Worm (Caenorhabditis elegans) whole organism, L1 larva: ENCODE data around the gene btbd-10.
A peak's percentile ranks its signal among the peaks of the same experiment; 100 is the strongest.

Experiments
- C04F5.9 ChIP-seq: sonication (generic microtip); optimal IDR thresholded peaks from 2 replicates; lab custom pipeline; 2016; ENCODE audit warnings: missing genetic modification characterization, missing compliant biosample characterization
- C16A3.4 ChIP-seq: fragments of 150-350 bp; optimal IDR thresholded peaks from 2 replicates; lab custom pipeline; 2014; ENCODE audit warnings: missing biosample characterization, missing genetic modification characterization
- Y116A8C.19 ChIP-seq: sonication (generic microtip); optimal IDR thresholded peaks from 2 replicates; lab custom pipeline; 2016; ENCODE audit warnings: missing compliant biosample characterization, missing genetic modification characterization, borderline replicate concordance
- aly-2 ChIP-seq: fragments of 150-350 bp; optimal IDR thresholded peaks from 2 replicates; lab custom pipeline; 2014; ENCODE audit warnings: missing biosample characterization, missing genetic modification characterization
- ama-1 ChIP-seq: fragments of 150-350 bp; optimal IDR thresholded peaks from 2 replicates; lab custom pipeline; 2014
- blmp-1 ChIP-seq: fragments of 150-350 bp; optimal IDR thresholded peaks from 2 replicates; lab custom pipeline; 2014; ENCODE audit warnings: missing biosample characterization, missing genetic modification characterization
- ceh-8 ChIP-seq: fragments of 200-800 bp; sonication (Bioruptor generic); optimal IDR thresholded peaks from 2 replicates; lab custom pipeline; 2018; ENCODE audit warnings: mild to moderate bottlenecking, missing genetic modification characterization, moderate library complexity, missing compliant biosample characterization
- ces-1 ChIP-seq: fragments of 150-350 bp; optimal IDR thresholded peaks from 2 replicates; lab custom pipeline; 2014; ENCODE audit warnings: missing biosample characterization, missing genetic modification reagents, missing genetic modification characterization
- dpl-1 ChIP-seq, 3 experiments: fragments of 150-350 bp in 2 of 3; sonication (generic microtip) in 1 of 3; optimal IDR thresholded peaks; 2 replicates each; lab custom pipeline; 2014 to 2017; ENCODE audit warnings: missing biosample characterization in 3 of 3, missing genetic modification characterization in 3 of 3, missing genetic modification reagents in 3 of 3
- dsc-1 ChIP-seq: sonication (generic microtip); optimal IDR thresholded peaks from 2 replicates; lab custom pipeline; 2016; ENCODE audit warnings: mild to moderate bottlenecking, missing genetic modification characterization, missing compliant biosample characterization
- efl-1 ChIP-seq, 4 experiments: fragments of 150-350 bp; optimal IDR thresholded peaks in 3 of 4; peaks in 1 of 4; 1 replicate in 1 of 4; 2 replicates in 3 of 4; lab custom pipeline; 2014; ENCODE audit warnings: missing biosample characterization in 2 of 4, missing genetic modification characterization in 2 of 4, missing genetic modification reagents in 2 of 4
- elt-2 ChIP-seq: sonication (generic microtip); optimal IDR thresholded peaks from 2 replicates; lab custom pipeline; 2016; ENCODE audit warnings: missing genetic modification characterization, mild to moderate bottlenecking, inconsistent platforms, missing compliant biosample characterization, missing genetic modification reagents
- fkh-4 ChIP-seq: sonication (generic microtip); optimal IDR thresholded peaks from 2 replicates; lab custom pipeline; 2016; ENCODE audit warnings: missing compliant biosample characterization, missing genetic modification characterization, borderline replicate concordance
- fkh-8 ChIP-seq: sonication (generic microtip); optimal IDR thresholded peaks from 2 replicates; lab custom pipeline; 2016; ENCODE audit warnings: mild to moderate bottlenecking, missing genetic modification characterization, missing compliant biosample characterization
- grh-1 ChIP-seq: fragments of 200-800 bp; sonication (Bioruptor generic); IDR thresholded peaks from 2 replicates; pipeline ENCODE4 v1.3.6; 2022; ENCODE audit warnings: missing genetic modification reagents, missing genetic modification characterization, missing compliant biosample characterization
- irx-1 ChIP-seq: sonication (generic microtip); optimal IDR thresholded peaks from 2 replicates; lab custom pipeline; 2016; ENCODE audit warnings: missing genetic modification characterization, missing compliant biosample characterization
- isw-1 ChIP-seq: fragments of 200-800 bp; sonication (Bioruptor generic); IDR thresholded peaks from 2 replicates; pipeline ENCODE4 v1.3.6; 2022; ENCODE audit warnings: missing genetic modification characterization, missing compliant biosample characterization
- jun-1 ChIP-seq: fragments of 150-350 bp; optimal IDR thresholded peaks from 2 replicates; lab custom pipeline; 2014; ENCODE audit warnings: missing biosample characterization, missing genetic modification reagents, missing genetic modification characterization
- lin-14 ChIP-seq: fragments of 200-800 bp; sonication (Bioruptor generic); optimal IDR thresholded peaks from 2 replicates; lab custom pipeline; 2018; ENCODE audit warnings: mild to moderate bottlenecking, missing genetic modification characterization, moderate library complexity, missing compliant biosample characterization
- lin-15B ChIP-seq: fragments of 150-350 bp; sonication (generic microtip); optimal IDR thresholded peaks from 3 replicates; lab custom pipeline; 2014; ENCODE audit warnings: missing biosample characterization, missing genetic modification characterization
- lin-35 ChIP-seq, 2 experiments: fragments of 150-350 bp; optimal IDR thresholded peaks; 2 replicates each; lab custom pipeline; 2014; ENCODE audit warnings: missing biosample characterization in 2 of 2, missing genetic modification characterization in 2 of 2, missing genetic modification reagents in 2 of 2
- lin-39 ChIP-seq: fragments of 150-350 bp; optimal IDR thresholded peaks from 2 replicates; lab custom pipeline; 2014; ENCODE audit warnings: missing biosample characterization, missing genetic modification reagents, missing genetic modification characterization
- lsy-2 ChIP-seq, 2 experiments: fragments of 150-350 bp; optimal IDR thresholded peaks; 2 replicates each; lab custom pipeline; 2014; ENCODE audit warnings: missing biosample characterization in 2 of 2, missing genetic modification characterization in 2 of 2
- mdl-1 ChIP-seq, 2 experiments: fragments of 150-350 bp; optimal IDR thresholded peaks; 2 replicates each; lab custom pipeline; 2014 to 2017; ENCODE audit warnings: missing biosample characterization in 2 of 2, missing genetic modification characterization in 2 of 2, inconsistent platforms in 1 of 2
- mef-2 ChIP-seq: fragments of 150-350 bp; optimal IDR thresholded peaks from 2 replicates; lab custom pipeline; 2014; ENCODE audit warnings: missing biosample characterization, missing genetic modification characterization
- mep-1 ChIP-seq: fragments of 150-350 bp; optimal IDR thresholded peaks from 2 replicates; lab custom pipeline; 2014; ENCODE audit warnings: missing biosample characterization, missing genetic modification characterization
- nhr-19 ChIP-seq: fragments of 200-800 bp; sonication (Bioruptor generic); conservative IDR thresholded peaks from 2 replicates; pipeline ENCODE4 v1.3.6; 2022; ENCODE audit warnings: missing genetic modification characterization, missing compliant biosample characterization
- nhr-20 ChIP-seq: sonication (generic microtip); optimal IDR thresholded peaks from 2 replicates; lab custom pipeline; 2016; ENCODE audit warnings: mild to moderate bottlenecking, missing genetic modification characterization, missing compliant biosample characterization
- nhr-237 ChIP-seq: fragments of 150-350 bp; optimal IDR thresholded peaks from 2 replicates; lab custom pipeline; 2014; ENCODE audit warnings: missing biosample characterization, missing genetic modification characterization
- nhr-71 ChIP-seq: sonication (generic microtip); optimal IDR thresholded peaks from 2 replicates; lab custom pipeline; 2016; ENCODE audit warnings: mild to moderate bottlenecking, missing genetic modification characterization, moderate library complexity, missing compliant biosample characterization
- nhr-77 ChIP-seq: fragments of 150-350 bp; optimal IDR thresholded peaks from 2 replicates; lab custom pipeline; 2014; ENCODE audit warnings: missing biosample characterization, missing genetic modification characterization
- nhr-84 ChIP-seq: sonication (generic microtip); optimal IDR thresholded peaks from 2 replicates; lab custom pipeline; 2017; ENCODE audit warnings: missing biosample characterization, missing genetic modification characterization
- nhr-85 ChIP-seq: sonication (generic microtip); peaks from one replicate; lab custom pipeline; 2016; ENCODE audit warnings: missing genetic modification characterization, inconsistent platforms, missing compliant biosample characterization
- pax-3 ChIP-seq: fragments of 200-800 bp; sonication (Bioruptor generic); optimal IDR thresholded peaks from 2 replicates; lab custom pipeline; 2018; ENCODE audit warnings: mild to moderate bottlenecking, missing genetic modification characterization, moderate library complexity, missing compliant biosample characterization
- rnt-1 ChIP-seq: sonication (generic microtip); optimal IDR thresholded peaks from 2 replicates; lab custom pipeline; 2016; ENCODE audit warnings: mild to moderate bottlenecking, missing genetic modification characterization, moderate library complexity, missing compliant biosample characterization
- skn-1 ChIP-seq: fragments of 150-350 bp; optimal IDR thresholded peaks from 2 replicates; lab custom pipeline; 2014; ENCODE audit warnings: missing biosample characterization, missing genetic modification characterization
- snpc-4 ChIP-seq: fragments of 150-350 bp; optimal IDR thresholded peaks from 2 replicates; lab custom pipeline; 2014; ENCODE audit warnings: missing biosample characterization, missing genetic modification characterization
- snu-23 ChIP-seq: sonication (generic microtip); optimal IDR thresholded peaks from 2 replicates; lab custom pipeline; 2016; ENCODE audit warnings: missing genetic modification characterization, missing compliant biosample characterization
- sox-4 ChIP-seq: sonication (generic microtip); optimal IDR thresholded peaks from 2 replicates; lab custom pipeline; 2016; ENCODE audit warnings: missing genetic modification characterization, missing compliant biosample characterization
- sptf-1 ChIP-seq: fragments of 150-350 bp; optimal IDR thresholded peaks from 2 replicates; lab custom pipeline; 2014; ENCODE audit warnings: missing biosample characterization, missing genetic modification characterization
- swsn-7 ChIP-seq: sonication (generic microtip); optimal IDR thresholded peaks from 2 replicates; lab custom pipeline; 2016; ENCODE audit warnings: missing genetic modification characterization, missing compliant biosample characterization
- tbx-2 ChIP-seq: sonication (generic microtip); optimal IDR thresholded peaks from 2 replicates; lab custom pipeline; 2016; ENCODE audit warnings: missing genetic modification characterization, missing compliant biosample characterization
- unc-130 ChIP-seq: fragments of 150-350 bp; optimal IDR thresholded peaks from 2 replicates; lab custom pipeline; 2017; ENCODE audit warnings: missing biosample characterization, missing genetic modification characterization, inconsistent platforms
- unc-30 ChIP-seq: sonication (generic microtip); optimal IDR thresholded peaks from 2 replicates; lab custom pipeline; 2017; ENCODE audit warnings: missing biosample characterization, missing genetic modification characterization
- unc-62 ChIP-seq: fragments of 150-350 bp; optimal IDR thresholded peaks from 2 replicates; lab custom pipeline; 2014; ENCODE audit warnings: missing biosample characterization, missing genetic modification reagents, missing genetic modification characterization
- unc-86 ChIP-seq: sonication (generic microtip); optimal IDR thresholded peaks from 2 replicates; lab custom pipeline; 2016; ENCODE audit warnings: missing genetic modification characterization, missing compliant biosample characterization
- unc-98 ChIP-seq: fragments of 200-800 bp; sonication (Bioruptor generic); IDR thresholded peaks from 2 replicates; pipeline ENCODE4 v1.3.6; 2022; ENCODE audit warnings: missing genetic modification characterization, missing compliant biosample characterization
- zip-4 ChIP-seq: fragments of 200-800 bp; sonication (Bioruptor generic); optimal IDR thresholded peaks from 2 replicates; lab custom pipeline; 2018; ENCODE audit warnings: mild to moderate bottlenecking, missing genetic modification characterization, moderate library complexity, missing compliant biosample characterization

btbd-10 gene

ce11 chrII:4904778-4905177, at the start of gene btbd-10:
Gene btbd-10, plus strand, starts transcription at chrII:4905008.
- no peak for TF ChIP-seq lin-39 (tag; lab: Kevin White, UChicago)
- TF ChIP-seq skn-1 (tag; lab: Kevin White, UChicago) = no peak
- TF ChIP-seq ceh-8 (GFP tag; lab: Kevin White, UChicago) = no peak
- TF ChIP-seq swsn-7 (tag; lab: Kevin White, UChicago) = no peak
- no peak for TF ChIP-seq aly-2 (tag; lab: Kevin White, UChicago)
- TF ChIP-seq lin-14 (GFP tag; lab: Kevin White, UChicago) = no peak
- no peak for TF ChIP-seq nhr-77
- TF ChIP-seq rnt-1 = no peak
- no peak for TF ChIP-seq nhr-19 (GFP tag; lab: Robert Waterston, UW)
- no peak for TF ChIP-seq lin-15B (tag; lab: Kevin White, UChicago)
- no peak for TF ChIP-seq Y116A8C.19
- TF ChIP-seq unc-130 (tag; lab: Kevin White, UChicago) = no peak
- TF ChIP-seq tbx-2 (tag; lab: Kevin White, UChicago) = no peak
- no peak for TF ChIP-seq fkh-4 (tag; lab: Kevin White, UChicago)
- no peak for TF ChIP-seq snpc-4 (tag; lab: Kevin White, UChicago)
- TF ChIP-seq, all 84 proteins: peak for 0

ce11 chrII:4855489-4855888, 49.3 kb upstream of the btbd-10 start:
- TF ChIP-seq efl-1 (optimal IDR thresholded peaks at IDR 0.05; lab: Kevin White, UChicago) (peak in 1 of 2 experiments; percentile 14), efl-1 (GFP tag; optimal IDR thresholded peaks at IDR 0.05 in 1 of 2; lab: Kevin White, UChicago) (no peak), isw-1 (GFP tag; lab: Robert Waterston, UW) (0 out of 2 replicates have a peak, but pooled peaks have one; percentile 1), sptf-1 (tag; lab: Kevin White, UChicago) (no peak), rnt-1 (peak; percentile 5), pax-3 (tag; lab: Kevin White, UChicago) (no peak), lin-14 (GFP tag; lab: Kevin White, UChicago) (peak; percentile 65)

ce11 chrII:4856113-4856512, 48.7 kb upstream of the btbd-10 start:
- TF ChIP-seq mdl-1 (tag; optimal IDR thresholded peaks at IDR 0.05; lab: Kevin White, UChicago) (no peak), C04F5.9 (tag; lab: Kevin White, UChicago) (no peak), nhr-84 (tag; lab: Kevin White, UChicago) (no peak), snu-23 (peak; percentile 30), mef-2 (tag; lab: Kevin White, UChicago) (no peak), irx-1 (tag; lab: Kevin White, UChicago) (no peak), lin-35 (GFP tag; optimal IDR thresholded peaks at IDR 0.05; lab: Kevin White, UChicago) (peak in 1 of 2 experiments; percentile 58), skn-1 (tag; lab: Kevin White, UChicago) (peak; percentile 57), isw-1 (GFP tag; lab: Robert Waterston, UW) (no peak), unc-86 (no peak), dpl-1 (GFP tag; optimal IDR thresholded peaks at IDR 0.05; lab: Kevin White, UChicago) (peak; percentile 1 to 41 (median 7)), sox-4 (tag; lab: Kevin White, UChicago) (peak; percentile 26), sptf-1 (tag; lab: Kevin White, UChicago) (no peak), blmp-1 (tag; lab: Kevin White, UChicago) (peak; percentile 53), tbx-2 (tag; lab: Kevin White, UChicago) (no peak), ces-1 (no peak), lin-14 (GFP tag; lab: Kevin White, UChicago) (peak; percentile 52), fkh-8 (peak; percentile 45), unc-62 (GFP tag; lab: Kevin White, UChicago) (no peak), mep-1 (tag; lab: Kevin White, UChicago) (peak; percentile 41), zip-4 (GFP tag; lab: Kevin White, UChicago) (peak; percentile 76), unc-98 (GFP tag; lab: Robert Waterston, UW) (no peak), elt-2 (tag; lab: Kevin White, UChicago) (peak; percentile 11), nhr-71 (peak; percentile 64), nhr-237 (tag; lab: Kevin White, UChicago) (no peak), lsy-2 (tag; optimal IDR thresholded peaks at IDR 0.05; lab: Kevin White, UChicago) (peak in 1 of 2 experiments; percentile 34), dsc-1 (tag; lab: Kevin White, UChicago) (peak; percentile 70), nhr-85 (peak; percentile 88), nhr-19 (GFP tag; lab: Robert Waterston, UW) (no peak), rnt-1 (no peak), C16A3.4 (tag; lab: Kevin White, UChicago) (no peak), unc-30 (tag; lab: Kevin White, UChicago) (no peak), pax-3 (tag; lab: Kevin White, UChicago) (peak; percentile 38), ama-1 (lab: Kevin White, UChicago) (no peak), unc-130 (tag; lab: Kevin White, UChicago) (no peak), grh-1 (no peak), Y116A8C.19 (no peak), nhr-20 (tag; lab: Kevin White, UChicago) (peak; percentile 57), jun-1 (tag; lab: Kevin White, UChicago) (no peak)
